Worm (Caenorhabditis elegans) whole organism, young adult: ENCODE data around the gene lgc-55.

Source experiments
- B0035.1 ChIP-seq: sonication (generic microtip); optimal IDR thresholded peaks from 2 replicates; lab custom pipeline; 2016; ENCODE audit warnings: missing genetic modification characterization, mild to moderate bottlenecking, missing compliant biosample characterization, missing genotype, missing genetic modification reagents
- B0261.1 ChIP-seq: sonication (generic microtip); optimal IDR thresholded peaks from 2 replicates; lab custom pipeline; 2016; ENCODE audit warnings: mild to moderate bottlenecking, missing genetic modification characterization, moderate library complexity, missing compliant biosample characterization
- B0336.3 ChIP-seq: fragments of 200-800 bp; sonication (Bioruptor generic); IDR thresholded peaks from 2 replicates; pipeline ENCODE4 v1.3.6; 2022; ENCODE audit warnings: missing genetic modification characterization, missing compliant biosample characterization
- C06A6.2 ChIP-seq: fragments of 200-800 bp; sonication (Bioruptor generic); conservative IDR thresholded peaks from 2 replicates; pipeline ENCODE4 v1.3.6; 2022; ENCODE audit warnings: missing genetic modification characterization, missing compliant biosample characterization
- F33H1.4 ChIP-seq: fragments of 200-800 bp; sonication (Bioruptor generic); IDR thresholded peaks from 2 replicates; pipeline ENCODE4 v1.3.6; 2022; ENCODE audit warnings: missing genetic modification reagents, missing genetic modification characterization, missing compliant biosample characterization
- F39B2.1 ChIP-seq: fragments of 200-800 bp; sonication (Bioruptor generic); IDR thresholded peaks from 2 replicates; pipeline ENCODE4 v1.3.6; 2022; ENCODE audit warnings: missing genetic modification reagents, missing genetic modification characterization, missing compliant biosample characterization
- F52B5.7 ChIP-seq: sonication (generic microtip); optimal IDR thresholded peaks from 2 replicates; lab custom pipeline; 2016; ENCODE audit warnings: mild to moderate bottlenecking, missing genetic modification characterization, missing compliant biosample characterization
- T26A5.8 ChIP-seq: sonication (generic microtip); optimal IDR thresholded peaks from 2 replicates; lab custom pipeline; 2016; ENCODE audit warnings: missing genetic modification characterization, missing compliant biosample characterization
- Y53G8AR.9 ChIP-seq: fragments of 200-800 bp; sonication (Bioruptor generic); conservative IDR thresholded peaks from 2 replicates; pipeline ENCODE4 v1.3.6; 2022; ENCODE audit warnings: missing genetic modification reagents, missing genetic modification characterization, missing compliant biosample characterization
- Y56A3A.18 ChIP-seq: fragments of 200-800 bp; sonication (Bioruptor generic); IDR thresholded peaks from 2 replicates; pipeline ENCODE4 v1.3.6; 2022; ENCODE audit warnings: missing genetic modification reagents, missing genetic modification characterization, missing compliant biosample characterization
- Y95B8A.8 ChIP-seq: fragments of 200-800 bp; sonication (Bioruptor generic); IDR thresholded peaks from 2 replicates; pipeline ENCODE4 v1.3.6; 2022; ENCODE audit warnings: missing genetic modification reagents, missing genetic modification characterization, missing compliant biosample characterization
- aptf-3 ChIP-seq: fragments of 200-800 bp; sonication (Bioruptor generic); IDR thresholded peaks from 2 replicates; pipeline ENCODE4 v1.3.6; 2022; ENCODE audit warnings: missing genetic modification characterization, missing compliant biosample characterization
- attf-5 ChIP-seq: fragments of 200-800 bp; sonication (Bioruptor generic); optimal IDR thresholded peaks from 2 replicates; lab custom pipeline; 2018; ENCODE audit warnings: mild to moderate bottlenecking, missing genetic modification characterization, missing compliant biosample characterization
- bed-1 ChIP-seq: fragments of 200-800 bp; sonication (Bioruptor generic); IDR thresholded peaks from 2 replicates; pipeline ENCODE4 v1.3.6; 2022; ENCODE audit warnings: missing genetic modification reagents, missing genetic modification characterization, missing compliant biosample characterization
- ceh-40 ChIP-seq: fragments of 200-800 bp; sonication (Bioruptor generic); IDR thresholded peaks from 2 replicates; pipeline ENCODE4 v1.3.6; 2022; ENCODE audit warnings: missing genetic modification characterization, missing compliant biosample characterization
- ceh-58 ChIP-seq: fragments of 200-800 bp; sonication (Bioruptor generic); IDR thresholded peaks from 2 replicates; pipeline ENCODE4 v1.3.6; 2022; ENCODE audit warnings: missing genetic modification characterization, missing compliant biosample characterization
- ceh-91 ChIP-seq: fragments of 200-800 bp; sonication (Bioruptor generic); IDR thresholded peaks from 2 replicates; pipeline ENCODE4 v1.3.6; 2022; ENCODE audit warnings: missing genetic modification reagents, missing genetic modification characterization, missing compliant biosample characterization
- egrh-3 ChIP-seq: fragments of 200-800 bp; sonication (Bioruptor generic); IDR thresholded peaks from 2 replicates; pipeline ENCODE4 v1.3.6; 2022; ENCODE audit warnings: missing genetic modification reagents, missing genetic modification characterization, missing compliant biosample characterization
- hlh-12 ChIP-seq: sonication (generic microtip); optimal IDR thresholded peaks from 2 replicates; lab custom pipeline; 2016; ENCODE audit warnings: missing genetic modification characterization, missing compliant biosample characterization
- hmg-1.2 ChIP-seq: fragments of 200-800 bp; sonication (Bioruptor generic); IDR thresholded peaks from 2 replicates; pipeline ENCODE4 v1.3.6; 2022; ENCODE audit warnings: missing genetic modification reagents, missing genetic modification characterization, missing compliant biosample characterization
- hrde-1 ChIP-seq: sonication (generic microtip); optimal IDR thresholded peaks from 2 replicates; lab custom pipeline; 2016; ENCODE audit warnings: missing genetic modification characterization, mild to moderate bottlenecking, missing compliant biosample characterization, moderate library complexity, missing genotype, missing genetic modification reagents, borderline replicate concordance
- lsl-1 ChIP-seq: fragments of 200-800 bp; sonication (Bioruptor generic); optimal IDR thresholded peaks from 2 replicates; lab custom pipeline; 2018; ENCODE audit warnings: mild to moderate bottlenecking, missing genetic modification characterization, moderate library complexity, missing compliant biosample characterization
- madf-3 ChIP-seq: fragments of 200-800 bp; sonication (Bioruptor generic); IDR thresholded peaks from 2 replicates; pipeline ENCODE4 v1.3.6; 2022; ENCODE audit warnings: missing genetic modification reagents, missing genetic modification characterization, missing compliant biosample characterization
- madf-6 ChIP-seq: fragments of 200-800 bp; sonication (Bioruptor generic); IDR thresholded peaks from 2 replicates; pipeline ENCODE4 v1.3.6; 2022; ENCODE audit warnings: missing genetic modification reagents, missing genetic modification characterization, missing compliant biosample characterization
- mxl-1 ChIP-seq: sonication (generic microtip); optimal IDR thresholded peaks from 2 replicates; lab custom pipeline; 2016; ENCODE audit warnings: missing genetic modification characterization, missing compliant biosample characterization
- repo-1 ChIP-seq: sonication (generic microtip); optimal IDR thresholded peaks from 2 replicates; lab custom pipeline; 2017; ENCODE audit warnings: mild to moderate bottlenecking, missing genetic modification characterization, missing compliant biosample characterization
- rpc-1 ChIP-seq, 2 experiments: fragments of 150-350 bp in 1 of 2; sonication (generic microtip) in 1 of 2; optimal IDR thresholded peaks; 2 replicates each; lab custom pipeline; 2014 to 2018; ENCODE audit warnings: missing biosample characterization in 1 of 2, missing genetic modification characterization in 1 of 2, missing genetic modification reagents in 1 of 2, missing genotype in 1 of 2
- sdz-38 ChIP-seq: sonication (generic microtip); optimal IDR thresholded peaks from 2 replicates; lab custom pipeline; 2016; ENCODE audit warnings: missing genotype, missing genetic modification characterization, missing compliant biosample characterization
- snpc-1.1 ChIP-seq: sonication (generic microtip); optimal IDR thresholded peaks from 2 replicates; lab custom pipeline; 2017; ENCODE audit warnings: missing genetic modification characterization, mild to moderate bottlenecking, missing compliant biosample characterization, antibody characterized with exemption, moderate library complexity, missing genotype, missing genetic modification reagents; ENCODE audit not compliant: insufficient read depth
- snpc-3.4 ChIP-seq: sonication (generic microtip); optimal IDR thresholded peaks from 2 replicates; lab custom pipeline; 2017; ENCODE audit warnings: missing genetic modification characterization, mild to moderate bottlenecking, missing compliant biosample characterization, antibody characterized with exemption, moderate library complexity, missing genotype, missing genetic modification reagents
- snpc-4 ChIP-seq, 5 experiments: fragments of 150-350 bp in 1 of 5; sonication (generic microtip) in 4 of 5; optimal IDR thresholded peaks; 2 replicates each; lab custom pipeline; 2014 to 2018; ENCODE audit warnings: missing genetic modification characterization in 5 of 5, missing biosample characterization in 3 of 5, antibody characterized with exemption in 2 of 5, mild to moderate bottlenecking in 2 of 5, missing compliant biosample characterization in 2 of 5, missing genotype in 2 of 5, moderate library complexity in 2 of 5, missing genetic modification reagents in 1 of 5
- sptf-2 ChIP-seq: fragments of 200-800 bp; sonication (Bioruptor generic); optimal IDR thresholded peaks from 2 replicates; lab custom pipeline; 2018; ENCODE audit warnings: mild to moderate bottlenecking, missing genetic modification characterization, missing compliant biosample characterization
- tlf-1 ChIP-seq: fragments of 200-800 bp; sonication (Bioruptor generic); optimal IDR thresholded peaks from 2 replicates; lab custom pipeline; 2018; ENCODE audit warnings: mild to moderate bottlenecking, missing genetic modification characterization, missing compliant biosample characterization
- unc-130 ChIP-seq: sonication (generic microtip); optimal IDR thresholded peaks from 2 replicates; lab custom pipeline; 2016; ENCODE audit warnings: missing genetic modification reagents, missing genetic modification characterization, missing compliant biosample characterization
- unc-62 ChIP-seq: fragments of 150-350 bp; optimal IDR thresholded peaks from 2 replicates; lab custom pipeline; 2014; ENCODE audit warnings: missing biosample characterization, missing genetic modification reagents, missing genetic modification characterization
- ztf-18 ChIP-seq: sonication (generic microtip); optimal IDR thresholded peaks from 2 replicates; lab custom pipeline; 2016; ENCODE audit warnings: missing genotype, mild to moderate bottlenecking, missing genetic modification characterization, missing compliant biosample characterization
- ztf-22 ChIP-seq: fragments of 200-800 bp; sonication (Bioruptor generic); optimal IDR thresholded peaks from 2 replicates; lab custom pipeline; 2018; ENCODE audit warnings: mild to moderate bottlenecking, missing genetic modification characterization, moderate library complexity, missing compliant biosample characterization
- ztf-25 ChIP-seq: fragments of 200-800 bp; sonication (Bioruptor generic); IDR thresholded peaks from 2 replicates; pipeline ENCODE4 v1.3.6; 2022; ENCODE audit warnings: missing genetic modification reagents, missing genetic modification characterization, missing compliant biosample characterization
- ztf-26 ChIP-seq: sonication (generic microtip); optimal IDR thresholded peaks from 2 replicates; lab custom pipeline; 2017; ENCODE audit warnings: missing genetic modification characterization, missing compliant biosample characterization
- ztf-28 ChIP-seq: fragments of 200-800 bp; sonication (Bioruptor generic); IDR thresholded peaks from 2 replicates; pipeline ENCODE4 v1.3.6; 2022; ENCODE audit warnings: missing genetic modification reagents, missing genetic modification characterization, missing compliant biosample characterization
- ztf-3 ChIP-seq: fragments of 200-800 bp; sonication (Bioruptor generic); optimal IDR thresholded peaks from 2 replicates; lab custom pipeline; 2018; ENCODE audit warnings: mild to moderate bottlenecking, missing genetic modification characterization, missing compliant biosample characterization

The lgc-55 gene

ce11 chrV:20034912-20035311, 12.1 kb downstream of the lgc-55 start:
- no peak for TF ChIP-seq ztf-3 (GFP tag; lab: Kevin White, UChicago)
- TF ChIP-seq unc-130 (GFP tag; lab: Kevin White, UChicago), result no peak
- TF ChIP-seq hrde-1 (tag; lab: Kevin White, UChicago), result no peak
- TF ChIP-seq snpc-3.4 (tag; lab: Kevin White, UChicago), result no peak
- no peak for TF ChIP-seq sdz-38 (tag; lab: Kevin White, UChicago)
- no peak for TF ChIP-seq Y53G8AR.9
- TF ChIP-seq snpc-4 (GFP tag; optimal IDR thresholded peaks at IDR 0.05; lab: Kevin White, UChicago), result no peak
- no peak for TF ChIP-seq snpc-4 (tag; optimal IDR thresholded peaks at IDR 0.05; lab: Kevin White, UChicago)
- TF ChIP-seq unc-62 (GFP tag; lab: Kevin White, UChicago), result no peak
- no peak for TF ChIP-seq bed-1 (GFP tag; lab: Robert Waterston, UW)
- no peak for TF ChIP-seq hmg-1.2 (GFP tag; lab: Robert Waterston, UW)
- no peak for TF ChIP-seq lsl-1 (GFP tag; lab: Kevin White, UChicago)
- TF ChIP-seq madf-6 (GFP tag; lab: Robert Waterston, UW), result no peak
- TF ChIP-seq F39B2.1, result no peak
- TF ChIP-seq ztf-18 (tag; lab: Kevin White, UChicago), result no peak
- TF ChIP-seq ztf-25 (GFP tag; lab: Robert Waterston, UW), result no peak
- no peak for TF ChIP-seq B0336.3

ce11 chrV:20037287-20037686, 14.4 kb downstream of the lgc-55 start, which contains the start of gene Y113G7A.16:
TSS of gene Y113G7A.16 (plus strand) at chrV:20037587.
- no peak for TF ChIP-seq egrh-3 (GFP tag; lab: Robert Waterston, UW)
- no peak for TF ChIP-seq ceh-91 (GFP tag; lab: Robert Waterston, UW)
- TF ChIP-seq hlh-12 (tag; lab: Kevin White, UChicago), result no peak

ce11 chrV:20047310-20047709, 24.5 kb downstream of the lgc-55 start, which contains the start of gene spe-19:
TSS of gene spe-19 (minus strand) at chrV:20047410.
- TF ChIP-seq Y53G8AR.9, result no peak
- no peak for TF ChIP-seq ztf-26 (tag; lab: Kevin White, UChicago)
- TF ChIP-seq snpc-1.1, result no peak
- no peak for TF ChIP-seq ceh-58 (GFP tag; lab: Robert Waterston, UW)
- TF ChIP-seq mxl-1, result no peak
- no peak for TF ChIP-seq ztf-28
- TF ChIP-seq madf-3 (GFP tag; lab: Robert Waterston, UW), result no peak
- TF ChIP-seq B0035.1, result no peak
- no peak for TF ChIP-seq repo-1 (tag; lab: Kevin White, UChicago)
- no peak for TF ChIP-seq tlf-1 (GFP tag; lab: Kevin White, UChicago)
- no peak for TF ChIP-seq F52B5.7 (tag; lab: Kevin White, UChicago)
- no peak for TF ChIP-seq C06A6.2 (GFP tag; lab: Robert Waterston, UW)
- no peak for TF ChIP-seq egrh-3 (GFP tag; lab: Robert Waterston, UW)
- no peak for TF ChIP-seq F33H1.4 (GFP tag; lab: Robert Waterston, UW)
- TF ChIP-seq rpc-1 (optimal IDR thresholded peaks at IDR 0.05; lab: Kevin White, UChicago), result no peak
- no peak for TF ChIP-seq rpc-1 (tag; optimal IDR thresholded peaks at IDR 0.05; lab: Kevin White, UChicago)

- TF ChIP-seq T26A5.8 (tag; lab: Kevin White, UChicago) (no peak), Y95B8A.8 (GFP tag; lab: Robert Waterston, UW) (no peak), ztf-22 (GFP tag; lab: Kevin White, UChicago) (no peak), aptf-3 (GFP tag; lab: Robert Waterston, UW) (no peak), B0261.1 (tag; lab: Kevin White, UChicago) (no peak), ceh-40 (GFP tag; lab: Robert Waterston, UW) (no peak), Y56A3A.18 (no peak), attf-5 (GFP tag; lab: Kevin White, UChicago) (no peak), sdz-38 (tag; lab: Kevin White, UChicago) (no peak), bed-1 (GFP tag; lab: Robert Waterston, UW) (no peak), sptf-2 (GFP tag; lab: Kevin White, UChicago) (no peak)
Measured at ce11 chrV:20049065-20049464, 26.2 kb downstream of the lgc-55 start, which contains the start of gene srh-233. TSS of gene srh-233 (plus strand) at chrV:20049365.
